Fruit fly (Drosophila melanogaster) whole organism, embryonic: ENCODE results near the gene CG34176.

Source experiments
- CG10321 ChIP-seq: fragments of 200-800 bp; sonication (Bioruptor generic); IDR thresholded peaks from 2 replicates; pipeline ENCODE4 v1.3.6; 2022; ENCODE audit warnings: missing biosample characterization, missing genetic modification characterization
- CG10543 ChIP-seq: fragments of 200-800 bp; sonication (Bioruptor generic); optimal IDR thresholded peaks from 3 replicates; lab custom pipeline; 2017; ENCODE audit warnings: missing biosample characterization, mild to moderate bottlenecking, missing genetic modification characterization, moderate library complexity
- CG10959 ChIP-seq: fragments of 200-800 bp; sonication (Bioruptor generic); IDR thresholded peaks from 2 replicates; pipeline ENCODE4 v1.3.6; 2022; ENCODE audit warnings: missing biosample characterization, missing genetic modification characterization
- CG11398 ChIP-seq: fragments of 200-800 bp; sonication (Bioruptor generic); optimal IDR thresholded peaks from 2 replicates; lab custom pipeline; 2016; ENCODE audit warnings: missing biosample characterization, missing genetic modification characterization
- CG12155 ChIP-seq: fragments of 200-800 bp; sonication (Bioruptor generic); optimal IDR thresholded peaks from 3 replicates; lab custom pipeline; 2016; ENCODE audit warnings: missing biosample characterization, missing genetic modification characterization
- CG13287 ChIP-seq: fragments of 200-800 bp; sonication (Bioruptor generic); IDR thresholded peaks from 2 replicates; pipeline ENCODE4 v1.3.6; 2022; ENCODE audit warnings: missing biosample characterization, missing genetic modification characterization; ENCODE audit not compliant: partially characterized antibody
- CG17361 ChIP-seq: fragments of 200-800 bp; sonication (Bioruptor generic); IDR thresholded peaks from 3 replicates; pipeline ENCODE4 v1.3.6; 2022; ENCODE audit warnings: missing biosample characterization, missing genetic modification characterization
- CG18619 ChIP-seq: fragments of 200-800 bp; sonication (Bioruptor generic); optimal IDR thresholded peaks from 3 replicates; lab custom pipeline; 2017; ENCODE audit warnings: missing biosample characterization, mild to moderate bottlenecking, missing genetic modification characterization
- CG31224 ChIP-seq: fragments of 200-800 bp; sonication (Bioruptor generic); IDR thresholded peaks from 2 replicates; pipeline ENCODE4 v1.3.6; 2022; ENCODE audit warnings: missing biosample characterization, missing genetic modification characterization
- CG4404 ChIP-seq: fragments of 200-800 bp; sonication (Bioruptor generic); IDR thresholded peaks from 2 replicates; pipeline ENCODE4 v1.3.6; 2022; ENCODE audit warnings: missing biosample characterization, missing genetic modification characterization
- CG4424 ChIP-seq: fragments of 200-800 bp; sonication (Bioruptor generic); optimal IDR thresholded peaks from 3 replicates; lab custom pipeline; 2016; ENCODE audit warnings: missing biosample characterization, missing genetic modification characterization
- CG7786 ChIP-seq: fragments of 200-800 bp; sonication (Bioruptor generic); optimal IDR thresholded peaks from 2 replicates; lab custom pipeline; 2016; ENCODE audit warnings: missing biosample characterization, missing genetic modification characterization
- CG8359 ChIP-seq: fragments of 200-800 bp; sonication (Bioruptor generic); optimal IDR thresholded peaks from 2 replicates; lab custom pipeline; 2017; ENCODE audit warnings: missing biosample characterization, mild to moderate bottlenecking, missing genetic modification characterization, borderline replicate concordance
- CG8924 ChIP-seq: fragments of 200-800 bp; optimal IDR thresholded peaks from 3 replicates; lab custom pipeline; 2019; ENCODE audit warnings: missing biosample characterization, mild to moderate bottlenecking, missing genetic modification characterization, moderate library complexity
- CG9817 ChIP-seq: fragments of 200-800 bp; sonication (Bioruptor generic); optimal IDR thresholded peaks from 2 replicates; lab custom pipeline; 2018; ENCODE audit warnings: missing biosample characterization, mild to moderate bottlenecking, missing genetic modification characterization, moderate library complexity
- E2f1 ChIP-seq: fragments of 200-800 bp; sonication (Bioruptor generic); IDR thresholded peaks from 2 replicates; pipeline ENCODE4 v1.3.6; 2022; ENCODE audit warnings: missing biosample characterization, missing genetic modification characterization
- Hand ChIP-seq: fragments of 200-800 bp; sonication (Bioruptor generic); optimal IDR thresholded peaks from 2 replicates; lab custom pipeline; 2017; ENCODE audit warnings: mild to moderate bottlenecking, missing biosample characterization, missing genetic modification reagents, missing genetic modification characterization
- Mad ChIP-seq: fragments of 200-800 bp; sonication (Bioruptor generic); optimal IDR thresholded peaks from 2 replicates; lab custom pipeline; 2016; ENCODE audit warnings: missing biosample characterization, missing genetic modification characterization
- Med ChIP-seq: fragments of 200-800 bp; sonication (Bioruptor generic); peaks from one replicate; lab custom pipeline; 2016; ENCODE audit warnings: missing biosample characterization, missing genetic modification characterization, mild to moderate bottlenecking, inconsistent platforms, moderate library complexity
- NFAT ChIP-seq: fragments of 200-800 bp; sonication (Bioruptor generic); IDR thresholded peaks from 2 replicates; pipeline ENCODE4 v1.3.6; 2022; ENCODE audit warnings: missing biosample characterization, missing genetic modification characterization
- Ravus ChIP-seq: fragments of 200-800 bp; sonication (Bioruptor generic); IDR thresholded peaks from 2 replicates; pipeline ENCODE4 v1.3.6; 2022; ENCODE audit warnings: missing biosample characterization, missing genetic modification characterization
- Scr ChIP-seq: fragments of 200-800 bp; sonication (Bioruptor generic); IDR thresholded peaks from 2 replicates; pipeline ENCODE4 v1.3.6; 2022; ENCODE audit warnings: missing biosample characterization, missing genetic modification characterization; ENCODE audit not compliant: partially characterized antibody
- Taf1 ChIP-seq: fragments of 200-800 bp; sonication (Bioruptor generic); IDR thresholded peaks from 2 replicates; pipeline ENCODE4 v1.3.6; 2022; ENCODE audit warnings: missing biosample characterization, missing genetic modification characterization
- abd-A ChIP-seq: fragments of 200-800 bp; sonication (Bioruptor generic); optimal IDR thresholded peaks from 3 replicates; lab custom pipeline; 2019; ENCODE audit warnings: missing biosample characterization, mild to moderate bottlenecking, missing genetic modification characterization, moderate library complexity
- az2 ChIP-seq: fragments of 200-800 bp; sonication (Bioruptor generic); optimal IDR thresholded peaks from 3 replicates; lab custom pipeline; 2016; ENCODE audit warnings: missing biosample characterization, missing genetic modification characterization
- bbx ChIP-seq: fragments of 200-800 bp; sonication (Bioruptor generic); IDR thresholded peaks from 2 replicates; pipeline ENCODE4 v1.3.6; 2022; ENCODE audit warnings: missing biosample characterization, missing genetic modification characterization; ENCODE audit not compliant: partially characterized antibody
- cad ChIP-seq: fragments of >200 bp; optimal IDR thresholded peaks from 2 replicates; lab custom pipeline; 2017; ENCODE audit warnings: missing biosample characterization, missing genetic modification characterization
- chinmo ChIP-seq: fragments of 200-800 bp; sonication (Bioruptor generic); IDR thresholded peaks from 4 replicates; pipeline ENCODE4 v1.3.6; 2022; ENCODE audit warnings: missing biosample characterization, missing genetic modification characterization; ENCODE audit not compliant: partially characterized antibody
- chm ChIP-seq: fragments of 200-800 bp; sonication (Bioruptor generic); IDR thresholded peaks from 2 replicates; pipeline ENCODE4 v1.3.6; 2022; ENCODE audit warnings: missing biosample characterization, missing genetic modification characterization
- chn ChIP-seq: fragments of 200-800 bp; sonication (Bioruptor generic); optimal IDR thresholded peaks from 2 replicates; lab custom pipeline; 2016; ENCODE audit warnings: missing biosample characterization, missing genetic modification characterization
- crol ChIP-seq: fragments of 200-800 bp; sonication (Bioruptor generic); IDR thresholded peaks from 2 replicates; pipeline ENCODE4 v1.3.6; 2022; ENCODE audit warnings: missing biosample characterization, missing genetic modification characterization
- gsb-n ChIP-seq: fragments of 200-800 bp; sonication (Bioruptor generic); optimal IDR thresholded peaks from 3 replicates; lab custom pipeline; 2018; ENCODE audit warnings: missing biosample characterization, mild to moderate bottlenecking, missing genetic modification characterization
- her ChIP-seq: fragments of 200-800 bp; sonication (Bioruptor generic); optimal IDR thresholded peaks from 2 replicates; lab custom pipeline; 2016; ENCODE audit warnings: missing biosample characterization, missing genetic modification characterization
- jing ChIP-seq: fragments of 200-800 bp; sonication (Bioruptor generic); optimal IDR thresholded peaks from 2 replicates; lab custom pipeline; 2018; ENCODE audit warnings: missing biosample characterization, mild to moderate bottlenecking, missing genetic modification characterization
- klu ChIP-seq: fragments of 200-800 bp; sonication (Bioruptor generic); IDR thresholded peaks from 2 replicates; pipeline ENCODE4 v1.3.6; 2022; ENCODE audit warnings: missing biosample characterization, missing genetic modification characterization
- mirr ChIP-seq: fragments of 200-800 bp; sonication (Bioruptor generic); optimal IDR thresholded peaks from 3 replicates; lab custom pipeline; 2018; ENCODE audit warnings: missing biosample characterization, mild to moderate bottlenecking, missing genetic modification characterization
- nerfin-1 ChIP-seq: fragments of 200-800 bp; sonication (Bioruptor generic); optimal IDR thresholded peaks from 3 replicates; lab custom pipeline; 2019; ENCODE audit warnings: missing biosample characterization, mild to moderate bottlenecking, missing genetic modification characterization, moderate library complexity
- otp ChIP-seq: fragments of 200-800 bp; sonication (Bioruptor generic); IDR thresholded peaks from 3 replicates; pipeline ENCODE4, ENCODE4 v1.3.6; 2022; ENCODE audit warnings: missing biosample characterization, missing genetic modification characterization
- pfk ChIP-seq: fragments of 200-800 bp; sonication (Bioruptor generic); optimal IDR thresholded peaks from 2 replicates; lab custom pipeline; 2018; ENCODE audit warnings: missing biosample characterization, mild to moderate bottlenecking, missing genetic modification characterization, moderate library complexity
- phol ChIP-seq: fragments of 200-800 bp; sonication (Bioruptor generic); optimal IDR thresholded peaks from 3 replicates; lab custom pipeline; 2018; ENCODE audit warnings: missing biosample characterization, mild to moderate bottlenecking, missing genetic modification characterization, moderate library complexity
- pros ChIP-seq: fragments of 200-800 bp; sonication (Bioruptor generic); optimal IDR thresholded peaks from 3 replicates; lab custom pipeline; 2019; ENCODE audit warnings: missing biosample characterization, mild to moderate bottlenecking, missing genetic modification characterization, moderate library complexity
- rib ChIP-seq: fragments of 200-800 bp; sonication (Bioruptor generic); IDR thresholded peaks from 2 replicates; pipeline ENCODE4 v1.3.6; 2022; ENCODE audit warnings: missing biosample characterization, missing genetic modification characterization
- scrt ChIP-seq: fragments of 200-800 bp; sonication (Bioruptor generic); optimal IDR thresholded peaks from 2 replicates; lab custom pipeline; 2018; ENCODE audit warnings: missing biosample characterization, mild to moderate bottlenecking, missing genetic modification characterization, moderate library complexity
- tap ChIP-seq: fragments of 200-800 bp; optimal IDR thresholded peaks from 3 replicates; lab custom pipeline; 2019; ENCODE audit warnings: missing biosample characterization, mild to moderate bottlenecking, missing genetic modification characterization, moderate library complexity
- tin ChIP-seq: fragments of 200-800 bp; sonication (Bioruptor generic); optimal IDR thresholded peaks from 3 replicates; lab custom pipeline; 2016; ENCODE audit warnings: missing biosample characterization, missing genetic modification characterization
- tll ChIP-seq, 2 experiments: fragments of 200-800 bp in 1 of 2; fragments of >200 bp in 1 of 2; sonication (Bioruptor generic) in 1 of 2; optimal IDR thresholded peaks; 2 replicates each; lab custom pipeline; 2017 to 2019; ENCODE audit warnings: missing biosample characterization in 2 of 2, missing genetic modification characterization in 2 of 2, mild to moderate bottlenecking in 1 of 2, moderate library complexity in 1 of 2
- tx ChIP-seq: fragments of 200-800 bp; sonication (Bioruptor generic); optimal IDR thresholded peaks from 2 replicates; lab custom pipeline; 2016; ENCODE audit warnings: missing biosample characterization, missing genetic modification characterization

CG34176 gene

dm6 chr2L:4021608-4022342 is 17.9 kb downstream of the CG34176 start (continued):
- 0 out of 3 replicates have a peak, but pooled peaks have one; percentile 8 for TF ChIP-seq otp (GFP tag; lab: Robert Waterston, UW)
- no peak for TF ChIP-seq cad (GFP tag; lab: Kevin White, UChicago)
- peak; percentile 44; the same call in 1 of the 3 replicates for TF ChIP-seq CG17361 (GFP tag; lab: Robert Waterston, UW)
- TF ChIP-seq chm: 0 out of 2 replicates have a peak, but pooled peaks have one; percentile 31
- peak; percentile 72 for TF ChIP-seq CG10321 (GFP tag; lab: Robert Waterston, UW)

dm6 chr2L:4023312-4023926 is 19.5 kb downstream of the CG34176 start:
- TF ChIP-seq crol (GFP tag; lab: Robert Waterston, UW): peak; percentile 56
- no peak for TF ChIP-seq pfk (GFP tag; lab: Kevin White, UChicago)
- TF ChIP-seq CG10959: peak; percentile 32; the same call in 1 of the 2 replicates
- TF ChIP-seq CG8359 (GFP tag; lab: Kevin White, UChicago): no peak
- peak; percentile 38 for TF ChIP-seq abd-A (tag; lab: Kevin White, UChicago)
- no peak for TF ChIP-seq CG18619 (GFP tag; lab: Kevin White, UChicago)
- TF ChIP-seq mirr (GFP tag; lab: Kevin White, UChicago): no peak
- no peak for TF ChIP-seq Hand
- TF ChIP-seq Taf1 (GFP tag; lab: Robert Waterston, UW): no peak
- TF ChIP-seq CG8924 (tag; lab: Kevin White, UChicago): no peak
- TF ChIP-seq tll (GFP tag; optimal IDR thresholded peaks at IDR 0.05; lab: Kevin White, UChicago): peak in 1 of 2 experiments; percentile 33
- no peak for TF ChIP-seq gsb-n (tag; lab: Kevin White, UChicago)
- TF ChIP-seq pros: peak; percentile 98
- TF ChIP-seq bbx: peak; percentile 30; the same call in 1 of the 2 replicates
- 0 out of 4 replicates have a peak, but pooled peaks have one; percentile 34 for TF ChIP-seq chinmo (GFP tag; lab: Robert Waterston, UW)
- no peak for TF ChIP-seq klu (GFP tag; lab: Robert Waterston, UW)
- TF ChIP-seq nerfin-1 (tag; lab: Kevin White, UChicago): peak; percentile 16
- no peak for TF ChIP-seq chn (GFP tag; lab: Kevin White, UChicago)
- no peak for TF ChIP-seq NFAT
- no peak for TF ChIP-seq CG10543
- TF ChIP-seq scrt (GFP tag; lab: Kevin White, UChicago): peak; percentile 72
- no peak for TF ChIP-seq CG13287 (GFP tag; lab: Robert Waterston, UW)
- no peak for TF ChIP-seq CG31224 (GFP tag; lab: Robert Waterston, UW)
- TF ChIP-seq E2f1 (GFP tag; lab: Robert Waterston, UW): no peak
- no peak for TF ChIP-seq rib
- TF ChIP-seq Ravus: no peak
- no peak for TF ChIP-seq phol
- TF ChIP-seq Mad (GFP tag; lab: Kevin White, UChicago): no peak
- no peak for TF ChIP-seq her
- TF ChIP-seq CG9817 (tag; lab: Kevin White, UChicago): no peak
- TF ChIP-seq CG12155: no peak
- no peak for TF ChIP-seq CG11398 (GFP tag; lab: Kevin White, UChicago)
- TF ChIP-seq tin: no peak
- no peak for TF ChIP-seq az2 (GFP tag; lab: Kevin White, UChicago)
- no peak for TF ChIP-seq tap
- TF ChIP-seq CG4404 (GFP tag; lab: Robert Waterston, UW): no peak
- TF ChIP-seq Scr (GFP tag; lab: Robert Waterston, UW): no peak
- TF ChIP-seq Med (GFP tag; lab: Kevin White, UChicago): peak; percentile 24
- no peak for TF ChIP-seq jing (GFP tag; lab: Kevin White, UChicago)
- no peak for TF ChIP-seq tx (GFP tag; lab: Kevin White, UChicago)
- no peak for TF ChIP-seq CG4424 (GFP tag; lab: Kevin White, UChicago)
- TF ChIP-seq CG7786: no peak
